Worm (Caenorhabditis elegans): Measurements from ENCODE around the gene T19H12.3.

DNA sequence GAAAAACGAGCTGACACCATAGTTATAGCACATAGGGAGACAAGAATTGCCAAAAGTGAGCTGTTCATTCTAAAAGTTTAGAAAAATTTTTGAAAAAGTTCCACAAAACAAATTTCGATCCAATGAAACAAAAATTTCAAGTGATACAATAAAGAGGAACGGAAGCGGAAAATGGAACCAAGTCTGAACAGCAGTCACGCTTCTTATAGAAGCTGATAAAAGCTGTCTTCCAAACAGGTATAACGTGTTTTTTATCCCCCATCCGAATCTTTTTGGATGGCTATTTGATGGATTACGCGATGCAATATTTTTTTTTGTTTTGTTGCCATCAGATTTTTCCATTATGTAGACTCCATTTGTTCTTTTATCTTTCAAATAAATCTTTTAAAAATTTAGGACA, 26.8 kb downstream of the T19H12.3 start, which contains the start of gene H23N18.5:
- TF ChIP-seq ama-1 (optimal IDR thresholded peaks at IDR 0.05) (no peak), hmg-4 (GFP tag; optimal IDR thresholded peaks at IDR 0.05) (no peak), pes-1 (GFP tag; IDR thresholded peaks at IDR 0.05) (no peak), hmbx-1 (tag; optimal IDR thresholded peaks at IDR 0.05) (no peak), tbx-11 (GFP tag; IDR thresholded peaks at IDR 0.05) (no peak), scrt-1 (GFP tag; IDR thresholded peaks at IDR 0.05) (no peak), hnd-1 (tag; optimal IDR thresholded peaks at IDR 0.05) (no peak), sea-1 (GFP tag; conservative IDR thresholded peaks at IDR 0.05) (no peak), tbx-37 (GFP tag; conservative IDR thresholded peaks at IDR 0.05) (no peak), flt-1 (GFP tag; IDR thresholded peaks at IDR 0.05) (no peak), ceh-13 (GFP tag; optimal IDR thresholded peaks at IDR 0.05) (no peak)

All from whole organism, early embryonic.